Worm (Caenorhabditis elegans) whole organism, L1 larva: Measurements from ENCODE around the gene ttr-40.

Source experiments
- aha-1 ChIP-seq: fragments of 150-350 bp; optimal IDR thresholded peaks from 2 replicates; lab custom pipeline; 2014; ENCODE audit warnings: missing biosample characterization, missing genetic modification characterization
- ama-1 ChIP-seq: fragments of 150-350 bp; optimal IDR thresholded peaks from 2 replicates; lab custom pipeline; 2014
- efl-3 ChIP-seq: fragments of 200-800 bp; sonication (Bioruptor generic); optimal IDR thresholded peaks from 2 replicates; lab custom pipeline; 2018; ENCODE audit warnings: mild to moderate bottlenecking, missing genetic modification characterization, missing compliant biosample characterization
- fkh-10 ChIP-seq: sonication (generic microtip); optimal IDR thresholded peaks from 2 replicates; lab custom pipeline; 2017; ENCODE audit warnings: missing biosample characterization, missing genetic modification reagents, missing genetic modification characterization
- jun-1 ChIP-seq: fragments of 150-350 bp; optimal IDR thresholded peaks from 2 replicates; lab custom pipeline; 2014; ENCODE audit warnings: missing biosample characterization, missing genetic modification reagents, missing genetic modification characterization
- lin-15B ChIP-seq: fragments of 150-350 bp; sonication (generic microtip); optimal IDR thresholded peaks from 3 replicates; lab custom pipeline; 2014; ENCODE audit warnings: missing biosample characterization, missing genetic modification characterization
- nhr-12 ChIP-seq: sonication (generic microtip); optimal IDR thresholded peaks from 2 replicates; lab custom pipeline; 2017; ENCODE audit warnings: missing biosample characterization, missing genetic modification characterization
- nhr-77 ChIP-seq: fragments of 150-350 bp; optimal IDR thresholded peaks from 2 replicates; lab custom pipeline; 2014; ENCODE audit warnings: missing biosample characterization, missing genetic modification characterization
- nhr-90 ChIP-seq: sonication (generic microtip); optimal IDR thresholded peaks from 2 replicates; lab custom pipeline; 2016; ENCODE audit warnings: mild to moderate bottlenecking, missing genetic modification characterization, missing compliant biosample characterization; ENCODE audit not compliant: poor library complexity
- pqm-1 ChIP-seq: sonication (generic microtip); optimal IDR thresholded peaks from 3 replicates; lab custom pipeline; 2017; ENCODE audit warnings: missing biosample characterization, missing genetic modification characterization
- sox-4 ChIP-seq: sonication (generic microtip); optimal IDR thresholded peaks from 2 replicates; lab custom pipeline; 2016; ENCODE audit warnings: missing genetic modification characterization, missing compliant biosample characterization

ce11 chrV:9305116-9305515, 50.2 kb downstream of the ttr-40 start, which contains the start of gene F44A2.3:
- TF ChIP-seq nhr-12, result no peak
- TF ChIP-seq jun-1 (tag; lab: Kevin White, UChicago), result no peak
- no peak for TF ChIP-seq nhr-90 (tag; lab: Kevin White, UChicago)
- no peak for TF ChIP-seq pqm-1 (tag; lab: Kevin White, UChicago)
- no peak for TF ChIP-seq lin-15B (tag; lab: Kevin White, UChicago)
- TF ChIP-seq ama-1 (lab: Kevin White, UChicago), result no peak
- no peak for TF ChIP-seq efl-3 (GFP tag; lab: Kevin White, UChicago)
- no peak for TF ChIP-seq aha-1 (tag; lab: Kevin White, UChicago)
- TF ChIP-seq nhr-77 (tag; lab: Kevin White, UChicago), result no peak
- TF ChIP-seq fkh-10 (GFP tag; lab: Kevin White, UChicago), result no peak
- no peak for TF ChIP-seq sox-4
